Worm (Caenorhabditis elegans) whole organism, L4/young adult: ENCODE measurements around the gene F36D3.16.

Source experiments
- W03F9.2 ChIP-seq: fragments of 150-350 bp; optimal IDR thresholded peaks from 2 replicates; lab custom pipeline; 2014; ENCODE audit warnings: missing biosample characterization, missing genetic modification characterization
- dao-5 ChIP-seq: sonication (generic microtip); optimal IDR thresholded peaks from 2 replicates; lab custom pipeline; 2016; ENCODE audit warnings: missing genotype, missing genetic modification characterization, moderate library complexity, missing compliant biosample characterization
- him-1 ChIP-seq: sonication (generic microtip); optimal IDR thresholded peaks from 2 replicates; lab custom pipeline; 2016; ENCODE audit warnings: missing genotype, missing genetic modification reagents, missing genetic modification characterization, missing compliant biosample characterization

The F36D3.16 gene

DNA sequence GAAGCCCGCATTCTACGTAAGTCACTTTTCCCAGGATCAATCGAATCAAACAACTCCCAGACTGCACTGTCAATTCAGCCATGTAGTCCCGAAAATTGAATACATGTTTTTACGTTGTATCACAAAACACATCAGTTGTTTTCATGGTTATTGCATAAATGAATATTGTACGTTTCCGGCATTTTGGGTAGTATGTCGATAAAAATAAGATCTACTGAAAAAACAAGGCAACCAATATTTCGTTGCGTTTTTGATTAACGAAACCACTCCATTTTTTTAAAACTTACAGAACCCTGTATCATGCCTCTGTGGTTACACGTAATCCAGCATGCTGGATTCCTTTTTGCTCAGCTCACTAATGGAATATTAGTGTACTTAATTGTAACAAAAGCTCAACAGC is 45.3 kb downstream of the F36D3.16 start, which contains the start of gene str-149:
Gene str-149, plus strand, starts transcription at position 301 of the 400 bp plus-strand sequence.
- TF ChIP-seq dao-5 (tag; lab: Kevin White, UChicago) (no peak), W03F9.2 (tag; lab: Kevin White, UChicago) (no peak), him-1 (tag; lab: Kevin White, UChicago) (no peak)

DNA sequence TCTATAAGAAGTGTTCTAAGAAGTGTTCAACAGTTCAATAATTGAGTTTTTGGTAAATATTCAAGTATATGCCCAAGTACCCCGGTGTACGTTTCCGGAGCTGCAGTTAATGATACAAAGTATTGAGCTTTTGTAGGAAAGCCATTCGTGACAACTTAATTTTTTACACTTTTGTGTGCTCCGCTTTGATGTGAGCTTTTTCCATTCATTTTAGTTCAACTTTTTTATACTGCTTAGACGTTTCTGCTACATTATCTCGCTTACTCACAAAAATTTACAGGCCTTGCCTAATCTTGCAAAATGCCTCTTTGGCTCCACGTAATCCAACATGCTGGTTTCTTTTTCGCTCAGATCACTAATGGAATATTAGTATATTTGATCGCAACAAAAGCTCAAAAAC is 48.0 kb downstream of the F36D3.16 start, which contains the start of gene str-151:
Gene str-151, plus strand, starts transcription at position 301 of the 400 bp plus-strand sequence.
- no peak for TF ChIP-seq dao-5 (tag; lab: Kevin White, UChicago)
- no peak for TF ChIP-seq W03F9.2 (tag; lab: Kevin White, UChicago)
- TF ChIP-seq him-1 (tag; lab: Kevin White, UChicago), result no peak
